Worm (Caenorhabditis elegans) whole organism, late embryonic: Measurements from ENCODE around the gene tbx-8.

Experiments used
- ama-1 ChIP-seq: fragments of 150-350 bp; optimal IDR thresholded peaks from 2 replicates; lab custom pipeline; 2014
- ceh-22 ChIP-seq: sonication (generic microtip); optimal IDR thresholded peaks from 2 replicates; lab custom pipeline; 2017; ENCODE audit warnings: missing biosample characterization, missing genetic modification characterization
- hlh-30 ChIP-seq: sonication (generic microtip); optimal IDR thresholded peaks from 2 replicates; lab custom pipeline; 2017; ENCODE audit warnings: antibody characterized with exemption, missing genetic modification characterization, missing compliant biosample characterization; ENCODE audit not compliant: insufficient read depth
- syd-9 ChIP-seq: sonication (generic microtip); optimal IDR thresholded peaks from 2 replicates; lab custom pipeline; 2016; ENCODE audit warnings: mild to moderate bottlenecking, missing genetic modification characterization, moderate library complexity, missing compliant biosample characterization

DNA sequence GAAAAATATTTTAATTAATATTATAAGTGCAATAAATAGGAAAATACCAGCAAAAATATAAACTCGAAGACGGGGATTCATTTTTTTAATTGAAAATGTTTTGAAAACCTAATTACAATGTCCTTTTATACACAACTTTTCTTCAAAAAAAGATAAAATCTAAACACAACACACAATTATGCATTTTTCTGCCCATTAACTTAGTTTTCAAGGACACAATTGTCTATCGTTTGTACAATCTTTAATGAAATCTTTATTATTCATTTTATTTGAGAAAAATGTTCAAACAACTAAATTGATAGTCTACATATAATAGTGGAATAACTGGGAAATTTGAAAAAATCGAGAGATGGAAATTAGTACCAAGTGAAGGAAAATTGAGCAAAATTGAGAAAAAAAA lies 41.1 kb upstream of the tbx-8 start, which contains the start of gene T07A5.1:
- TF ChIP-seq hlh-30 (no peak), ceh-22 (tag; lab: Kevin White, UChicago) (no peak), ama-1 (no peak), syd-9 (tag; lab: Kevin White, UChicago) (no peak)
